Worm (Caenorhabditis elegans) whole organism, midembryonic: ENCODE data around the gene F01D5.10.
A peak's percentile ranks its signal among the peaks of the same experiment; 100 is the strongest.

Source experiments
- T22C8.4 ChIP-seq: fragments of 200-800 bp; sonication (Bioruptor generic); IDR thresholded peaks from 2 replicates; pipeline ENCODE4 v1.3.6; 2022; ENCODE audit warnings: missing genetic modification characterization, missing compliant biosample characterization
- cog-1 ChIP-seq: sonication (generic microtip); optimal IDR thresholded peaks from 2 replicates; lab custom pipeline; 2016; ENCODE audit warnings: missing genetic modification characterization, missing compliant biosample characterization
- flt-1 ChIP-seq: fragments of 200-800 bp; sonication (Bioruptor generic); IDR thresholded peaks from 2 replicates; pipeline ENCODE4 v1.3.6; 2022; ENCODE audit warnings: missing genetic modification characterization, missing compliant biosample characterization
- klf-2 ChIP-seq: fragments of 200-800 bp; sonication (Bioruptor generic); conservative IDR thresholded peaks from 2 replicates; pipeline ENCODE4 v1.3.6; 2022; ENCODE audit warnings: missing genetic modification reagents, missing genetic modification characterization, missing compliant biosample characterization
- med-1 ChIP-seq: sonication (generic microtip); optimal IDR thresholded peaks from 2 replicates; lab custom pipeline; 2017; ENCODE audit warnings: missing genetic modification characterization, mild to moderate bottlenecking, missing compliant biosample characterization, antibody characterized with exemption, missing genetic modification reagents; ENCODE audit not compliant: insufficient read depth
- ref-1 ChIP-seq: fragments of 200-800 bp; sonication (Bioruptor generic); conservative IDR thresholded peaks from 2 replicates; pipeline ENCODE4 v1.3.6; 2022; ENCODE audit warnings: missing genetic modification reagents, missing genetic modification characterization, missing compliant biosample characterization
- tab-1 ChIP-seq: fragments of 200-800 bp; sonication (Bioruptor generic); IDR thresholded peaks from 2 replicates; pipeline ENCODE4 v1.3.6; 2022; ENCODE audit warnings: missing genetic modification characterization, missing compliant biosample characterization
- ztf-23 ChIP-seq: fragments of 200-800 bp; sonication (Bioruptor generic); IDR thresholded peaks from 2 replicates; pipeline ENCODE4 v1.3.6; 2022; ENCODE audit warnings: missing genetic modification reagents, missing genetic modification characterization, missing compliant biosample characterization
- ztf-29 ChIP-seq: fragments of 200-800 bp; sonication (Bioruptor generic); IDR thresholded peaks from 2 replicates; pipeline ENCODE4 v1.3.6; 2022; ENCODE audit warnings: missing genetic modification reagents, missing genetic modification characterization, missing compliant biosample characterization

DNA sequence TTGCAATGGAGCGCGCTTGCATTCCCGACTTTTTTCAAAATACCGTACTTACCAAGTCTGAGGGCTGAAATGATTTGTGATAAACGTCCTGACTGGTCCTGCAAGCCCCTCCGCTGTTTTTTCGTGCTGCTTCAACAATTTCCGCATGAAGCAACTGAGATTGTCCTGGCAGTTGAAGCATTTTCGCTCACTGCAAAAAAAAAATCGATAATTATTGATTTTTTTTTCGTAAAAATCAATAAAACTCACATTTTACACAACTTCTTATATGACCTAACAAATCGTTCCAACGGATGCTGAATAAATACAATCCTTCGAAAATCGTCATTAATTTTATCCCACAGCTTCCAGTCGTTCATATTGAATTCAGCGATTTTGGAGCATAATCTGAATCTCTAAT lies 2.2 kb downstream of the F01D5.10 start:
- TF ChIP-seq ztf-23 (GFP tag; lab: Robert Waterston, UW) (no peak), flt-1 (GFP tag; lab: Robert Waterston, UW) (no peak), T22C8.4 (peak; percentile 76; the same call in 1 of the 2 replicates), cog-1 (tag; lab: Kevin White, UChicago) (no peak), ztf-29 (no peak), med-1 (GFP tag; lab: Kevin White, UChicago) (no peak), klf-2 (GFP tag; lab: Robert Waterston, UW) (no peak), tab-1 (no peak), ref-1 (GFP tag; lab: Robert Waterston, UW) (no peak)
